Fruit fly (Drosophila melanogaster): ENCODE results near the gene Cdc5.

DNA sequence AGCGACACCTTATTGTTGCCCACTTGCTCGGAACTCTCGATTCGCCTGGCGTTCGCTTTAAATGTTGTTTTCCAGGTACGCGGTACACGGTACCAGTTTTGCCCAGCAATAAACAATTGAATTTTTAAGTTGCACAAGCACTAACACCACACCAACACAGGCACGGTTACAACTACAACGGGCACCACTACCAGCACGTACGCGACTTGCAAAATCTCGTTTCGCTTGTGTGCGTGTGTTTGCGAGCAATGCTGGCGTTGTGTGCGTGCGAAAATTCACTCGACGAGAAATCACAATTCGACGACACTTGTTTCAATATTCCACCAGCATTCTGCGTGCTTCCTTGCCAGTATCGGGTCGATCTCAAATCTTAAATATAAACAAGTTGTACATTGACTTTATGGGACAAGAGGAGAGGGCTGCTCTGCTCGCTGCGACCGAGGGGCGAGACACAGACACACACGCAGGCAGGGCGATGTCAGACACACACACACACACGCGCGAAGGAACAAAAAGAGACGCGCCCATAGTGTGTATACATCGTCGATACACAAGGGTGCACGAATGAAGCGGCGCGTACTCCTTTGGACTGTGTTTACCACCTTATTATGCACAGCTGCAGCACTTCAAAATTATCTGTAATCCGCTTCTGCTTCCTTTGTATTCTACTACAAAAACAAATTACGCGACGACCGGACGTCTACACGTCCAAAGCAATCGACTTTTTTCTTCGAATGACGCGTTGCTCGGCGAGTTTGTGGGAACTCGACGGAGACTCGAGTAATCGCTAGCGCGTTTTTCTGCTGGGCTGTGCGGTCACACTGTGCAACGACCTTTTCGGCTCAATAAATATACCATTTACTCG, 41.8 kb downstream of the Cdc5 start, which contains the start of gene fwd:
- no peak for TF ChIP-seq insv (optimal IDR thresholded peaks at IDR 0.05)
- no peak for TF ChIP-seq Myc (optimal IDR thresholded peaks at IDR 0.05)
- TF ChIP-seq h (optimal IDR thresholded peaks at IDR 0.05): no peak
- no peak for TF ChIP-seq psq (optimal IDR thresholded peaks at IDR 0.05)
- TF ChIP-seq Sin3A (optimal IDR thresholded peaks at IDR 0.05): no peak
- TF ChIP-seq ttk (optimal IDR thresholded peaks at IDR 0.05): no peak
